Fruit fly (Drosophila melanogaster) whole organism, embryonic: ENCODE results near the gene MCU.

Experiments
- Aef1 ChIP-seq: fragments of 200-800 bp; sonication (Bioruptor generic); IDR thresholded peaks from 3 replicates; pipeline ENCODE4 v1.3.6; 2022; ENCODE audit warnings: missing biosample characterization, missing genetic modification characterization
- Asciz ChIP-seq: fragments of 200-800 bp; sonication (Bioruptor generic); optimal IDR thresholded peaks from 2 replicates; lab custom pipeline; 2017; ENCODE audit warnings: missing biosample characterization, mild to moderate bottlenecking, missing genetic modification characterization, missing genetic modification reagents
- Atf3 ChIP-seq: fragments of 200-800 bp; sonication (Bioruptor generic); optimal IDR thresholded peaks from 3 replicates; lab custom pipeline; 2016; ENCODE audit warnings: missing biosample characterization, missing genetic modification characterization
- CG11085 ChIP-seq: fragments of 200-800 bp; sonication (Bioruptor generic); IDR thresholded peaks from 2 replicates; pipeline ENCODE4 v1.3.6; 2022; ENCODE audit warnings: missing biosample characterization, missing genetic modification characterization
- CG11093 ChIP-seq: fragments of 200-800 bp; sonication (Bioruptor generic); IDR thresholded peaks from 3 replicates; pipeline ENCODE4 v1.3.6; 2022; ENCODE audit warnings: missing biosample characterization, missing genetic modification characterization
- CG11247 ChIP-seq: fragments of 200-800 bp; sonication (Bioruptor generic); IDR thresholded peaks from 2 replicates; pipeline ENCODE4 v1.3.6; 2022; ENCODE audit warnings: missing biosample characterization, missing genetic modification characterization
- CG13894 ChIP-seq: fragments of 200-800 bp; sonication (Bioruptor generic); optimal IDR thresholded peaks from 3 replicates; lab custom pipeline; 2018; ENCODE audit warnings: missing biosample characterization, mild to moderate bottlenecking, missing genetic modification characterization, moderate library complexity
- CG14441 ChIP-seq: fragments of 200-800 bp; sonication (Bioruptor generic); IDR thresholded peaks from 2 replicates; pipeline ENCODE4 v1.3.6; 2022; ENCODE audit warnings: missing biosample characterization, missing genetic modification characterization
- CG15601 ChIP-seq: fragments of 200-800 bp; sonication (Bioruptor generic); optimal IDR thresholded peaks from 3 replicates; lab custom pipeline; 2019; ENCODE audit warnings: missing biosample characterization, mild to moderate bottlenecking, missing genetic modification characterization, moderate library complexity
- CG1603 ChIP-seq: fragments of 200-800 bp; sonication (Bioruptor generic); optimal IDR thresholded peaks from 2 replicates; lab custom pipeline; 2019; ENCODE audit warnings: missing biosample characterization, mild to moderate bottlenecking, missing genetic modification characterization, moderate library complexity
- CG17568 ChIP-seq: fragments of 200-800 bp; sonication (Bioruptor generic); optimal IDR thresholded peaks from 2 replicates; lab custom pipeline; 2018; ENCODE audit warnings: missing biosample characterization, mild to moderate bottlenecking, missing genetic modification characterization, moderate library complexity
- CG3065 ChIP-seq: fragments of 200-800 bp; sonication (Bioruptor generic); optimal IDR thresholded peaks from 2 replicates; lab custom pipeline; 2016; ENCODE audit warnings: missing biosample characterization, missing genetic modification characterization
- CG32767 ChIP-seq: fragments of 200-800 bp; sonication (Bioruptor generic); IDR thresholded peaks from 2 replicates; pipeline ENCODE4 v1.3.6; 2022; ENCODE audit warnings: missing biosample characterization, missing genetic modification characterization
- CG32772 ChIP-seq: fragments of 200-800 bp; sonication (Bioruptor generic); IDR thresholded peaks from 2 replicates; pipeline ENCODE4 v1.3.6; 2022; ENCODE audit warnings: missing biosample characterization, missing genetic modification characterization
- CG4424 ChIP-seq: fragments of 200-800 bp; sonication (Bioruptor generic); optimal IDR thresholded peaks from 3 replicates; lab custom pipeline; 2016; ENCODE audit warnings: missing biosample characterization, missing genetic modification characterization
- CG4730 ChIP-seq: fragments of 200-800 bp; sonication (Bioruptor generic); IDR thresholded peaks from 2 replicates; pipeline ENCODE4 v1.3.6; 2022; ENCODE audit warnings: missing biosample characterization, missing genetic modification characterization
- CG4854 ChIP-seq: fragments of 200-800 bp; sonication (Bioruptor generic); optimal IDR thresholded peaks from 2 replicates; lab custom pipeline; 2016; ENCODE audit warnings: missing biosample characterization, missing genetic modification characterization, inconsistent platforms
- CG6175 ChIP-seq: fragments of 200-800 bp; sonication (Bioruptor generic); IDR thresholded peaks from 3 replicates; pipeline ENCODE4 v1.3.6; 2022; ENCODE audit warnings: missing biosample characterization, missing genetic modification characterization
- CG7963 ChIP-seq: fragments of 200-800 bp; sonication (Bioruptor generic); IDR thresholded peaks from 3 replicates; pipeline ENCODE4 v1.3.6; 2022; ENCODE audit warnings: missing biosample characterization, missing genetic modification characterization; ENCODE audit not compliant: partially characterized antibody
- CG8944 ChIP-seq: fragments of 200-800 bp; sonication (Bioruptor generic); optimal IDR thresholded peaks from 3 replicates; lab custom pipeline; 2016; ENCODE audit warnings: missing biosample characterization, missing genetic modification characterization
- CG9876 ChIP-seq: fragments of 200-800 bp; sonication (Bioruptor generic); optimal IDR thresholded peaks from 2 replicates; lab custom pipeline; 2016; ENCODE audit warnings: missing biosample characterization, missing genetic modification characterization
- CG9932 ChIP-seq: fragments of 200-800 bp; sonication (Bioruptor generic); IDR thresholded peaks from 2 replicates; pipeline ENCODE4 v1.3.6; 2022; ENCODE audit warnings: missing biosample characterization, missing genetic modification characterization
- CoRest ChIP-seq: fragments of 200-800 bp; sonication (Bioruptor generic); optimal IDR thresholded peaks from 3 replicates; lab custom pipeline; 2018; ENCODE audit warnings: missing biosample characterization, mild to moderate bottlenecking, missing genetic modification characterization, moderate library complexity
- D19B ChIP-seq: fragments of 200-800 bp; sonication (Bioruptor generic); optimal IDR thresholded peaks from 2 replicates; lab custom pipeline; 2017; ENCODE audit warnings: missing biosample characterization, mild to moderate bottlenecking, missing genetic modification characterization
- Drgx ChIP-seq: fragments of 200-800 bp; sonication (Bioruptor generic); IDR thresholded peaks from 2 replicates; pipeline ENCODE4 v1.3.6; 2022; ENCODE audit warnings: missing biosample characterization, missing genetic modification characterization
- E2f2 ChIP-seq: fragments of 200-800 bp; sonication (Bioruptor generic); IDR thresholded peaks from 2 replicates; pipeline ENCODE4 v1.3.6; 2022; ENCODE audit warnings: missing biosample characterization, missing genetic modification characterization
- H15 ChIP-seq: fragments of 200-800 bp; sonication (Bioruptor generic); IDR thresholded peaks from 3 replicates; pipeline ENCODE4 v1.3.6; 2022; ENCODE audit warnings: missing biosample characterization, missing genetic modification characterization
- H2.0 ChIP-seq: fragments of 200-800 bp; sonication (Bioruptor generic); IDR thresholded peaks from 2 replicates; pipeline ENCODE4 v1.3.6; 2022; ENCODE audit warnings: missing biosample characterization, missing genetic modification characterization
- HLH3B ChIP-seq: fragments of 200-800 bp; sonication (Bioruptor generic); IDR thresholded peaks from 2 replicates; pipeline ENCODE4 v1.3.6; 2022; ENCODE audit warnings: missing biosample characterization, missing genetic modification characterization
- Hr39 ChIP-seq: fragments of >200 bp; optimal IDR thresholded peaks from 2 replicates; lab custom pipeline; 2017
- MBD-R2 ChIP-seq: fragments of 200-800 bp; sonication (Bioruptor generic); IDR thresholded peaks from 2 replicates; pipeline ENCODE4 v1.3.6; 2022; ENCODE audit warnings: missing biosample characterization, missing genetic modification characterization
- MTF-1 ChIP-seq: fragments of 200-800 bp; sonication (Bioruptor generic); optimal IDR thresholded peaks from 2 replicates; lab custom pipeline; 2018; ENCODE audit warnings: missing biosample characterization, mild to moderate bottlenecking, missing genetic modification characterization, borderline replicate concordance
- Side ChIP-seq: fragments of 200-800 bp; sonication (Bioruptor generic); optimal IDR thresholded peaks from 2 replicates; lab custom pipeline; 2016; ENCODE audit warnings: missing biosample characterization, missing genetic modification characterization
- Six4 ChIP-seq: fragments of 200-800 bp; sonication (Bioruptor generic); optimal IDR thresholded peaks from 2 replicates; lab custom pipeline; 2016; ENCODE audit warnings: missing biosample characterization, missing genetic modification characterization
- Sox100B ChIP-seq: fragments of 200-800 bp; sonication (Bioruptor generic); optimal IDR thresholded peaks from 3 replicates; lab custom pipeline; 2018; ENCODE audit warnings: missing biosample characterization, mild to moderate bottlenecking, missing genetic modification characterization
- TFAM ChIP-seq: fragments of 200-800 bp; sonication (Bioruptor generic); optimal IDR thresholded peaks from 2 replicates; lab custom pipeline; 2017; ENCODE audit warnings: missing biosample characterization, missing genetic modification characterization, inconsistent platforms
- ac ChIP-seq: fragments of 200-800 bp; sonication (Bioruptor generic); optimal IDR thresholded peaks from 3 replicates; lab custom pipeline; 2017; ENCODE audit warnings: missing biosample characterization, mild to moderate bottlenecking, missing genetic modification characterization
- cg ChIP-seq: fragments of 200-800 bp; sonication (Bioruptor generic); optimal IDR thresholded peaks from 3 replicates; lab custom pipeline; 2019; ENCODE audit warnings: missing biosample characterization, mild to moderate bottlenecking, missing genetic modification characterization, moderate library complexity
- crol ChIP-seq: fragments of 200-800 bp; sonication (Bioruptor generic); IDR thresholded peaks from 2 replicates; pipeline ENCODE4 v1.3.6; 2022; ENCODE audit warnings: missing biosample characterization, missing genetic modification characterization
- gfzf ChIP-seq: fragments of 200-800 bp; sonication (Bioruptor generic); optimal IDR thresholded peaks from 2 replicates; lab custom pipeline; 2016; ENCODE audit warnings: missing biosample characterization, mild to moderate bottlenecking, missing genetic modification characterization, moderate library complexity
- ham ChIP-seq: fragments of 200-800 bp; sonication (Bioruptor generic); IDR thresholded peaks from 2 replicates; pipeline ENCODE4 v1.3.6; 2022; ENCODE audit warnings: missing biosample characterization, missing genetic modification characterization
- ken ChIP-seq: fragments of 200-800 bp; sonication (Bioruptor generic); IDR thresholded peaks from 3 replicates; pipeline ENCODE4 v1.3.6; 2022; ENCODE audit warnings: missing biosample characterization, missing genetic modification characterization
- kni ChIP-seq: fragments of 200-800 bp; sonication (Bioruptor generic); optimal IDR thresholded peaks from 3 replicates; lab custom pipeline; 2017; ENCODE audit warnings: mild to moderate bottlenecking, missing biosample characterization, missing genetic modification reagents, missing genetic modification characterization
- lola ChIP-seq, 3 experiments: fragments of >200 bp in 2 of 3; fragments of 200-800 bp in 1 of 3; sonication (Bioruptor generic) in 1 of 3; optimal IDR thresholded peaks; 2 replicates each; lab custom pipeline; 2017 to 2019; ENCODE audit warnings: missing biosample characterization in 3 of 3, missing genetic modification characterization in 3 of 3, mild to moderate bottlenecking in 1 of 3, moderate library complexity in 1 of 3
- pfk ChIP-seq: fragments of 200-800 bp; sonication (Bioruptor generic); optimal IDR thresholded peaks from 2 replicates; lab custom pipeline; 2018; ENCODE audit warnings: missing biosample characterization, mild to moderate bottlenecking, missing genetic modification characterization, moderate library complexity
- pum ChIP-seq: fragments of 200-800 bp; sonication (Bioruptor generic); optimal IDR thresholded peaks from 2 replicates; lab custom pipeline; 2016; ENCODE audit warnings: missing biosample characterization, missing genetic modification characterization
- repo ChIP-seq: fragments of 200-800 bp; sonication (Bioruptor generic); optimal IDR thresholded peaks from 2 replicates; lab custom pipeline; 2016; ENCODE audit warnings: missing biosample characterization, missing genetic modification characterization
- sisA ChIP-seq: fragments of 200-800 bp; sonication (Bioruptor generic); IDR thresholded peaks from 2 replicates; pipeline ENCODE4 v1.3.6; 2022; ENCODE audit warnings: missing biosample characterization, missing genetic modification characterization
- sqz ChIP-seq: fragments of 200-800 bp; sonication (Bioruptor generic); optimal IDR thresholded peaks from 3 replicates; lab custom pipeline; 2018; ENCODE audit warnings: missing biosample characterization, mild to moderate bottlenecking, missing genetic modification characterization
- sug ChIP-seq: fragments of 200-800 bp; optimal IDR thresholded peaks from 2 replicates; lab custom pipeline; 2019; ENCODE audit warnings: missing biosample characterization, mild to moderate bottlenecking, missing genetic modification characterization, moderate library complexity
- tll ChIP-seq, 2 experiments: fragments of 200-800 bp in 1 of 2; fragments of >200 bp in 1 of 2; sonication (Bioruptor generic) in 1 of 2; optimal IDR thresholded peaks; 2 replicates each; lab custom pipeline; 2017 to 2019; ENCODE audit warnings: missing biosample characterization in 2 of 2, missing genetic modification characterization in 2 of 2, mild to moderate bottlenecking in 1 of 2, moderate library complexity in 1 of 2

Gene MCU

dm6 chr3L:6576709-6577108, 26.2 kb downstream of the MCU start (continued):
- TF ChIP-seq CoRest (tag; lab: Kevin White, UChicago) = peak; percentile 55
- TF ChIP-seq H2.0 (GFP tag; lab: Robert Waterston, UW) = peak; percentile 52; the same call in 1 of the 2 replicates
- TF ChIP-seq repo (GFP tag; lab: Kevin White, UChicago) = peak; percentile 24
- TF ChIP-seq gfzf = no peak
- TF ChIP-seq lola (GFP tag; optimal IDR thresholded peaks at IDR 0.05; lab: Kevin White, UChicago) = no peak
- no peak for TF ChIP-seq cg
- 0 out of 2 replicates have a peak, but pooled peaks have one; percentile 44 for TF ChIP-seq CG11247 (GFP tag; lab: Robert Waterston, UW)
- TF ChIP-seq ken (GFP tag; lab: Robert Waterston, UW) = peak; percentile 63; the same call in 1 of the 3 replicates
- peak; percentile 26; the same call in 1 of the 2 replicates for TF ChIP-seq CG32772 (GFP tag; lab: Robert Waterston, UW)
- TF ChIP-seq CG11085 (GFP tag; lab: Robert Waterston, UW) = peak; percentile 39; the same call in 1 of the 2 replicates
- TF ChIP-seq CG8944 = peak; percentile 26
- no peak for TF ChIP-seq CG17568 (GFP tag; lab: Kevin White, UChicago)
- TF ChIP-seq Drgx (GFP tag; lab: Robert Waterston, UW) = peak; percentile 78
- no peak for TF ChIP-seq CG15601
- TF ChIP-seq kni (GFP tag; lab: Kevin White, UChicago) = no peak
- peak; percentile 46; the same call in 1 of the 2 replicates for TF ChIP-seq E2f2
- TF ChIP-seq sug (tag; lab: Kevin White, UChicago) = no peak
- TF ChIP-seq Asciz (GFP tag; lab: Kevin White, UChicago) = peak; percentile 47
- no peak for TF ChIP-seq ham (GFP tag; lab: Robert Waterston, UW)
- TF ChIP-seq D19B (GFP tag; lab: Kevin White, UChicago) = no peak
- TF ChIP-seq CG4854 = no peak
- peak; percentile 62 for TF ChIP-seq sisA (GFP tag; lab: Robert Waterston, UW)
- TF ChIP-seq MBD-R2 (GFP tag; lab: Robert Waterston, UW) = no peak
- no peak for TF ChIP-seq CG3065
- peak; percentile 14 for TF ChIP-seq CG13894 (tag; lab: Kevin White, UChicago)
- TF ChIP-seq CG4424 = peak; percentile 23
- peak; percentile 45 for TF ChIP-seq Six4 (GFP tag; lab: Kevin White, UChicago)
- no peak for TF ChIP-seq tll (GFP tag; optimal IDR thresholded peaks at IDR 0.05; lab: Kevin White, UChicago)
- peak; percentile 82 for TF ChIP-seq CG14441 (GFP tag; lab: Robert Waterston, UW)
- TF ChIP-seq Side (GFP tag; lab: Kevin White, UChicago) = no peak
- TF ChIP-seq pfk = no peak
- TF ChIP-seq ac (GFP tag; lab: Kevin White, UChicago) = no peak
- no peak for TF ChIP-seq sqz
- peak; percentile 49; the same call in 1 of the 2 replicates for TF ChIP-seq HLH3B (GFP tag; lab: Robert Waterston, UW)
- TF ChIP-seq Aef1 = peak; percentile 42; the same call in 2 of the 3 replicates
- peak; percentile 51; the same call in 1 of the 3 replicates for TF ChIP-seq CG11093 (GFP tag; lab: Robert Waterston, UW)
- TF ChIP-seq Sox100B (GFP tag; lab: Kevin White, UChicago) = peak; percentile 50
- TF ChIP-seq Hr39 = no peak
- peak; percentile 73 for TF ChIP-seq CG4730
- TF ChIP-seq Atf3 = peak; percentile 26
- TF ChIP-seq pum = peak; percentile 41
- peak; percentile 42; the same call in 1 of the 2 replicates for TF ChIP-seq CG9932 (GFP tag; lab: Robert Waterston, UW)
- no peak for TF ChIP-seq CG1603
- no peak for TF ChIP-seq TFAM (GFP tag; lab: Kevin White, UChicago)
- no peak for TF ChIP-seq CG7963 (GFP tag; lab: Robert Waterston, UW)
- no peak for TF ChIP-seq CG6175 (GFP tag; lab: Robert Waterston, UW)
- peak; percentile 34 for TF ChIP-seq CG9876 (GFP tag; lab: Kevin White, UChicago)
- TF ChIP-seq crol (GFP tag; lab: Robert Waterston, UW) = no peak
- peak; percentile 76 for TF ChIP-seq CG32767 (GFP tag; lab: Robert Waterston, UW)
- TF ChIP-seq MTF-1 (GFP tag; lab: Kevin White, UChicago) = no peak
- peak; percentile 74 for TF ChIP-seq H15
